Fruit fly (Drosophila melanogaster): ENCODE measurements around the gene baz.
A peak's percentile ranks its signal among the peaks of the same experiment; 100 is the strongest.

baz gene

dm6 chrX:17175558-17176189 is 15.9 kb downstream of the baz start (continued):
- no peak for TF ChIP-seq kah (GFP tag; optimal IDR thresholded peaks at IDR 0.05)
- TF ChIP-seq pzg (GFP tag; optimal IDR thresholded peaks at IDR 0.05), result peak; percentile 0
- peak; percentile 24 for TF ChIP-seq Antp (GFP tag; optimal IDR thresholded peaks at IDR 0.05)
- peak; percentile 33 for TF ChIP-seq CG8944 (GFP tag; optimal IDR thresholded peaks at IDR 0.05)
- TF ChIP-seq CG12104 (GFP tag; optimal IDR thresholded peaks at IDR 0.05), result no peak
- no peak for TF ChIP-seq CG14050 (GFP tag; IDR thresholded peaks at IDR 0.05)
- no peak for TF ChIP-seq eve (GFP tag; optimal IDR thresholded peaks at IDR 0.05)
- TF ChIP-seq CG11456 (GFP tag; IDR thresholded peaks at IDR 0.05), result peak; percentile 68; the same call in 2 of the 3 replicates
- peak; percentile 1 for TF ChIP-seq CG12155 (GFP tag; optimal IDR thresholded peaks at IDR 0.05)
- TF ChIP-seq CG31365 (tag; optimal IDR thresholded peaks at IDR 0.05), result peak; percentile 4
- TF ChIP-seq CG8281 (tag; optimal IDR thresholded peaks at IDR 0.05), result no peak
- TF ChIP-seq gem (tag; optimal IDR thresholded peaks at IDR 0.05), result peak; percentile 51
- TF ChIP-seq chinmo (GFP tag; IDR thresholded peaks at IDR 0.05; ENCODE audit: partially characterized antibody), result no peak
- TF ChIP-seq Dek (tag; optimal IDR thresholded peaks at IDR 0.05), result peak; percentile 26
- no peak for TF ChIP-seq CG18619 (GFP tag; optimal IDR thresholded peaks at IDR 0.05)
- TF ChIP-seq Chrac-16 (GFP tag; optimal IDR thresholded peaks at IDR 0.05), result peak; percentile 35
- TF ChIP-seq CG9215 (GFP tag; IDR thresholded peaks at IDR 0.05), result no peak
- peak; percentile 48; the same call in 2 of the 3 replicates for TF ChIP-seq knrl (GFP tag; IDR thresholded peaks at IDR 0.05; ENCODE audit: partially characterized antibody)
- TF ChIP-seq CG15514 (GFP tag; optimal IDR thresholded peaks at IDR 0.05), result peak; percentile 29
- TF ChIP-seq CG12659 (GFP tag; optimal IDR thresholded peaks at IDR 0.05), result peak; percentile 28
- peak; percentile 36 for TF ChIP-seq Mad (GFP tag; optimal IDR thresholded peaks at IDR 0.05)
- peak; percentile 86 for TF ChIP-seq Med (GFP tag)
- TF ChIP-seq lola (GFP tag; optimal IDR thresholded peaks at IDR 0.05), result peak in 1 of 3 experiments; percentile 7
- TF ChIP-seq CG13424 (tag; optimal IDR thresholded peaks at IDR 0.05), result peak; percentile 18
- peak; percentile 46 for TF ChIP-seq lilli (GFP tag; optimal IDR thresholded peaks at IDR 0.05)
- peak; percentile 33 for TF ChIP-seq CG5245 (GFP tag; optimal IDR thresholded peaks at IDR 0.05)
- peak; percentile 6 for TF ChIP-seq unpg (GFP tag; optimal IDR thresholded peaks at IDR 0.05)
- peak; percentile 42; the same call in 1 of the 3 replicates for TF ChIP-seq Mrtf (GFP tag; IDR thresholded peaks at IDR 0.05)
- peak; percentile 66 for TF ChIP-seq Lhr (GFP tag; optimal IDR thresholded peaks at IDR 0.05)
- no peak for TF ChIP-seq CG16863 (GFP tag; optimal IDR thresholded peaks at IDR 0.05)
- no peak for TF ChIP-seq Atf-2 (GFP tag; optimal IDR thresholded peaks at IDR 0.05)
- TF ChIP-seq CoRest (tag; optimal IDR thresholded peaks at IDR 0.05), result peak; percentile 50
- peak; percentile 69 for TF ChIP-seq CG11504 (tag; optimal IDR thresholded peaks at IDR 0.05)
- peak; percentile 44 for TF ChIP-seq CG14441 (GFP tag; IDR thresholded peaks at IDR 0.05)
- peak; percentile 27 for TF ChIP-seq CG7839 (tag; optimal IDR thresholded peaks at IDR 0.05)
- peak in 1 of 2 experiments; percentile 50 for TF ChIP-seq chif (GFP tag; optimal IDR thresholded peaks at IDR 0.05)
- peak; percentile 42 for TF ChIP-seq Sox102F (GFP tag; optimal IDR thresholded peaks at IDR 0.05)
- no peak for TF ChIP-seq CkIIα-i1 (GFP tag; IDR thresholded peaks at IDR 0.05)
- no peak for TF ChIP-seq CG13123 (GFP tag; optimal IDR thresholded peaks at IDR 0.05)
- TF ChIP-seq CG2712 (tag; optimal IDR thresholded peaks at IDR 0.05), result peak; percentile 34
- TF ChIP-seq ash1 (GFP tag; optimal IDR thresholded peaks at IDR 0.05), result peak; percentile 15

Data from whole organism, embryonic.